Worm (Caenorhabditis elegans): Measurements from ENCODE around the gene C36B7.5.

DNA sequence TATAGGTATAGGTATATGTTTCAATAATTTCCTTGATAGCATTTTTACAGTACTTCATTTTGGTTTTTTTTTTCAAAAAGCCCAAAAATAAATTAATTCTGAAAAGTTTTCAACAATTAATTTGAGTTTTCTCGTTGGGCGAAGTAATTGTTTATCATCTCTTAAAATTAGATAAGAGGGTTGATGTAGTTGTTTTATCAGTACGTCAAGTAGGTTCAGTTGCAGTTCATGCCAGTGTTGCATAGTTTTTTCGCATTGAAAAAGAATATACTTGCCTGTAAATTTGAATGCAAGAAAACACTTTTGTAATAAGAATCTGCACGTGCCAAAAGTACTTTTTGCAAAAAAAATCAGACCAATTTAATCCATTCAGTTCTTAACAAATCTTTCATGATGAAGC is 28.9 kb upstream of the C36B7.5 start:
- TF ChIP-seq ceh-22 (tag; optimal IDR thresholded peaks at IDR 0.05) (no peak), madf-2 (tag; optimal IDR thresholded peaks at IDR 0.05) (no peak), gmeb-2 (tag; optimal IDR thresholded peaks at IDR 0.05) (no peak), dmd-4 (tag; optimal IDR thresholded peaks at IDR 0.05; ENCODE audit: borderline replicate concordance) (no peak), che-1 (tag; optimal IDR thresholded peaks at IDR 0.05) (no peak), nfya-1 (tag; optimal IDR thresholded peaks at IDR 0.05) (no peak), pha-4 (tag; optimal IDR thresholded peaks at IDR 0.05) (no peak)
